Fruit fly (Drosophila melanogaster) whole organism, prepupa: ENCODE data around the gene Tango10.

ENCODE experiments used
- Blimp-1 ChIP-seq: fragments of 200-800 bp; sonication (Bioruptor generic); optimal IDR thresholded peaks from 3 replicates; lab custom pipeline; 2017; ENCODE audit warnings: missing biosample characterization, missing genetic modification characterization, mild to moderate bottlenecking, moderate library complexity, missing genetic modification reagents
- CG10631 ChIP-seq: fragments of 200-800 bp; sonication (Bioruptor generic); optimal IDR thresholded peaks from 2 replicates; lab custom pipeline; 2016; ENCODE audit warnings: missing biosample characterization, missing genetic modification characterization
- CG11294 ChIP-seq: fragments of 200-800 bp; sonication (Bioruptor generic); IDR thresholded peaks from 2 replicates; pipeline ENCODE4 v1.3.6; 2022; ENCODE audit warnings: missing biosample characterization, missing genetic modification characterization
- CG11762 ChIP-seq: fragments of 200-800 bp; sonication (Bioruptor generic); optimal IDR thresholded peaks from 3 replicates; lab custom pipeline; 2016; ENCODE audit warnings: missing biosample characterization, missing genetic modification characterization; ENCODE audit not compliant: insufficient read depth
- CG15336 ChIP-seq: fragments of 200-800 bp; sonication (Bioruptor generic); IDR thresholded peaks from 2 replicates; pipeline ENCODE4 v1.3.6; 2022; ENCODE audit warnings: missing biosample characterization, missing genetic modification characterization
- CG1621 ChIP-seq: fragments of 200-800 bp; sonication (Bioruptor generic); optimal IDR thresholded peaks from 3 replicates; lab custom pipeline; 2018; ENCODE audit warnings: missing biosample characterization, mild to moderate bottlenecking, missing genetic modification characterization
- CG16779 ChIP-seq: fragments of 200-800 bp; sonication (Bioruptor generic); optimal IDR thresholded peaks from 3 replicates; lab custom pipeline; 2017; ENCODE audit warnings: missing biosample characterization, mild to moderate bottlenecking, missing genetic modification characterization
- CG3032 ChIP-seq: fragments of 200-800 bp; optimal IDR thresholded peaks from 2 replicates; lab custom pipeline; 2019; ENCODE audit warnings: missing biosample characterization, mild to moderate bottlenecking, missing genetic modification characterization, moderate library complexity
- CG31627 ChIP-seq: fragments of 200-800 bp; sonication (Bioruptor generic); optimal IDR thresholded peaks from 3 replicates; lab custom pipeline; 2016; ENCODE audit warnings: missing biosample characterization, missing genetic modification characterization
- CG32006 ChIP-seq: fragments of 200-800 bp; sonication (Bioruptor generic); optimal IDR thresholded peaks from 3 replicates; lab custom pipeline; 2017; ENCODE audit warnings: missing biosample characterization, mild to moderate bottlenecking, missing genetic modification characterization
- CG4318 ChIP-seq: fragments of 200-800 bp; sonication (Bioruptor generic); optimal IDR thresholded peaks from 3 replicates; lab custom pipeline; 2017; ENCODE audit warnings: missing biosample characterization, mild to moderate bottlenecking, missing genetic modification characterization
- CG6163 ChIP-seq: fragments of 200-800 bp; sonication (Bioruptor generic); IDR thresholded peaks from 3 replicates; pipeline ENCODE4 v1.3.6; 2022; ENCODE audit warnings: missing biosample characterization, missing genetic modification characterization
- CG6276 ChIP-seq: fragments of 200-800 bp; sonication (Bioruptor generic); optimal IDR thresholded peaks from 2 replicates; lab custom pipeline; 2017; ENCODE audit warnings: missing biosample characterization, mild to moderate bottlenecking, missing genetic modification characterization
- CG6792 ChIP-seq: fragments of 200-800 bp; sonication (Bioruptor generic); optimal IDR thresholded peaks from 3 replicates; lab custom pipeline; 2016; ENCODE audit warnings: missing biosample characterization, missing genetic modification characterization
- CG6808 ChIP-seq: fragments of 200-800 bp; sonication (Bioruptor generic); optimal IDR thresholded peaks from 3 replicates; lab custom pipeline; 2017; ENCODE audit warnings: missing biosample characterization, missing genetic modification characterization, mild to moderate bottlenecking, moderate library complexity, missing genetic modification reagents
- CG6854 ChIP-seq: fragments of 200-800 bp; sonication (Bioruptor generic); optimal IDR thresholded peaks from 2 replicates; lab custom pipeline; 2017; ENCODE audit warnings: missing biosample characterization, mild to moderate bottlenecking, missing genetic modification characterization
- CG8119 ChIP-seq: fragments of 200-800 bp; sonication (Bioruptor generic); IDR thresholded peaks from 3 replicates; pipeline ENCODE4 v1.3.6; 2022; ENCODE audit warnings: missing biosample characterization, missing genetic modification characterization
- CG8632 ChIP-seq: fragments of 200-800 bp; sonication (Bioruptor generic); optimal IDR thresholded peaks from 3 replicates; lab custom pipeline; 2016; ENCODE audit warnings: missing biosample characterization, missing genetic modification characterization
- CG9139 ChIP-seq: fragments of 200-800 bp; sonication (Bioruptor generic); optimal IDR thresholded peaks from 3 replicates; lab custom pipeline; 2017; ENCODE audit warnings: missing biosample characterization, mild to moderate bottlenecking, missing genetic modification characterization
- Eip75B ChIP-seq: fragments of 200-800 bp; sonication (Bioruptor generic); optimal IDR thresholded peaks from 3 replicates; lab custom pipeline; 2016; ENCODE audit warnings: missing biosample characterization, missing genetic modification characterization
- Eip78C ChIP-seq: fragments of 200-800 bp; sonication (Bioruptor generic); peaks from one replicate; lab custom pipeline; 2016; ENCODE audit warnings: missing biosample characterization, missing genetic modification characterization
- Eip93F ChIP-seq: fragments of 200-800 bp; sonication (Bioruptor generic); optimal IDR thresholded peaks from 2 replicates; lab custom pipeline; 2016; ENCODE audit warnings: missing biosample characterization, mild to moderate bottlenecking, missing genetic modification characterization
- Ets21C ChIP-seq: fragments of 200-800 bp; sonication (Bioruptor generic); optimal IDR thresholded peaks from 3 replicates; lab custom pipeline; 2016; ENCODE audit warnings: missing biosample characterization, missing genetic modification characterization
- Gug ChIP-seq: fragments of 200-800 bp; sonication (Bioruptor generic); IDR thresholded peaks from 2 replicates; pipeline ENCODE4 v1.3.6; 2022; ENCODE audit warnings: missing biosample characterization, missing genetic modification characterization
- Hr38 ChIP-seq: sonication (Bioruptor generic); optimal IDR thresholded peaks from 2 replicates; lab custom pipeline; 2016; ENCODE audit warnings: missing biosample characterization, missing genetic modification characterization
- Hr4 ChIP-seq: fragments of 200-800 bp; sonication (Bioruptor generic); optimal IDR thresholded peaks from 3 replicates; lab custom pipeline; 2016; ENCODE audit warnings: missing biosample characterization, missing genetic modification characterization
- Lpt ChIP-seq: fragments of 200-800 bp; sonication (Bioruptor generic); optimal IDR thresholded peaks from 3 replicates; lab custom pipeline; 2016; ENCODE audit warnings: missing biosample characterization, missing genetic modification characterization
- OdsH ChIP-seq: fragments of 200-800 bp; sonication (Bioruptor generic); optimal IDR thresholded peaks from 3 replicates; lab custom pipeline; 2016; ENCODE audit warnings: missing biosample characterization, missing genetic modification characterization
- acj6 ChIP-seq: fragments of 200-800 bp; sonication (Bioruptor generic); optimal IDR thresholded peaks from 3 replicates; lab custom pipeline; 2016; ENCODE audit warnings: missing biosample characterization, missing genetic modification characterization
- cyc ChIP-seq: fragments of 200-800 bp; sonication (Bioruptor generic); optimal IDR thresholded peaks from 3 replicates; lab custom pipeline; 2016; ENCODE audit warnings: missing biosample characterization, missing genetic modification characterization
- dac ChIP-seq: fragments of 200-800 bp; sonication (Bioruptor generic); optimal IDR thresholded peaks from 2 replicates; lab custom pipeline; 2017; ENCODE audit warnings: missing biosample characterization, mild to moderate bottlenecking, missing genetic modification characterization
- dsx ChIP-seq: fragments of 200-800 bp; optimal IDR thresholded peaks from 3 replicates; lab custom pipeline; 2019; ENCODE audit warnings: missing biosample characterization, mild to moderate bottlenecking, missing genetic modification characterization, moderate library complexity; ENCODE audit not compliant: poor library complexity, severe bottlenecking
- esn ChIP-seq: fragments of 200-800 bp; sonication (Bioruptor generic); optimal IDR thresholded peaks from 2 replicates; lab custom pipeline; 2016; ENCODE audit warnings: missing biosample characterization, mild to moderate bottlenecking, missing genetic modification characterization, moderate library complexity
- fd59A ChIP-seq: fragments of 200-800 bp; sonication (Bioruptor generic); optimal IDR thresholded peaks from 2 replicates; lab custom pipeline; 2017; ENCODE audit warnings: missing biosample characterization, mild to moderate bottlenecking, missing genetic modification characterization, missing genetic modification reagents
- fkh ChIP-seq: fragments of 200-800 bp; sonication (Bioruptor generic); optimal IDR thresholded peaks from 3 replicates; lab custom pipeline; 2017; ENCODE audit warnings: missing biosample characterization, mild to moderate bottlenecking, missing genetic modification characterization, moderate library complexity
- lz ChIP-seq: fragments of 200-800 bp; sonication (Bioruptor generic); optimal IDR thresholded peaks from 3 replicates; lab custom pipeline; 2016; ENCODE audit warnings: missing biosample characterization, missing genetic modification characterization
- net ChIP-seq: fragments of 200-800 bp; sonication (Bioruptor generic); optimal IDR thresholded peaks from 3 replicates; lab custom pipeline; 2016; ENCODE audit warnings: missing biosample characterization, missing genetic modification characterization
- pdm3 ChIP-seq: fragments of 200-800 bp; sonication (Bioruptor generic); optimal IDR thresholded peaks from 3 replicates; lab custom pipeline; 2016; ENCODE audit warnings: missing biosample characterization, missing genetic modification characterization
- spab ChIP-seq: fragments of 200-800 bp; sonication (Bioruptor generic); optimal IDR thresholded peaks from 2 replicates; lab custom pipeline; 2017; ENCODE audit warnings: missing biosample characterization, mild to moderate bottlenecking, missing genetic modification characterization, missing genetic modification reagents
- ss ChIP-seq, 2 experiments: fragments of 200-800 bp; sonication (Bioruptor generic); optimal IDR thresholded peaks; 2 replicates in 1 of 2; 3 replicates in 1 of 2; lab custom pipeline; 2017 to 2018; ENCODE audit warnings: mild to moderate bottlenecking in 2 of 2, missing biosample characterization in 2 of 2, missing genetic modification characterization in 2 of 2, moderate library complexity in 1 of 2
- svp ChIP-seq: fragments of 200-800 bp; sonication (Bioruptor generic); peaks from one replicate; lab custom pipeline; 2016; ENCODE audit warnings: missing biosample characterization, missing genetic modification characterization
- vri ChIP-seq: fragments of 200-800 bp; sonication (Bioruptor generic); optimal IDR thresholded peaks from 3 replicates; lab custom pipeline; 2016; ENCODE audit warnings: missing biosample characterization, mild to moderate bottlenecking, missing genetic modification characterization

The Tango10 gene

DNA sequence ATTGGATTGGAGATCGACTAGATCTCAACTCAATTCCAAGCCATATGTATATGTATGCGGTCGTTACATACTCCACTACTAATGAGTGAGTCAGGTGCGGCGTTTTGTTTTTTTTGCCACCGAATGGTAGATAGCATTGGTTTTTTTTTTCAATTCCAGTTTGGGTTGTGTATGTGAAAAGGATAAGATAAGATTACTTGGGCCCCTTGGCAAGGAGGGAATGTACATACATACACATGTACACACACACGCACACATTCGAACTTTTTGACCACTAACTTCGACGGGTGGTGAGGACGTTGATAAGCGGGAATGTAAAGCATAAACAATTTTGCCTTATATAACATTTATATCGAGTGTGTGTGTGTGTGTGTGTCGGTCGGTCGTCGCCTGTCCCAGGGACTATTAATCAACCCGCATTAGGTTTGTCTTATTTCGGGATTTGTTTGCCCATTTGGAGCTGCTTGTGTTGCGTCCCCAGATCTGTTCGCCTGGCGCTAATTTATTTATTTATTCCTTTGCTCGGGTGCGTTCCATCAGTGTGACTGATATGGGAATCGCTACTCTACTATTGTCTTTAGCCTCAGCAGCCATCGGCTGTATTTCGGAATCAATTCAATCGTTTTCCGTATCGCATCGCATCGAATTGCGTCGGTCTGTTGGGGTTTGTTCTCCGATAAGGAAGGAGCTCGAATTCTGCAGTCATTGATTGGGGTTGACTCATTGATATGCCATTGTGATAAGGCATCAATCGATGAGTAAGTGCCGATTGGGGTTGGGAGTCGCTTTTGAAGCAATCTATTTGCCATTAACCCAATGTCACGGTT is 32.2 kb upstream of the Tango10 start:
- TF ChIP-seq fkh (GFP tag; lab: Kevin White, UChicago) (peak; percentile 1), vri (GFP tag; lab: Kevin White, UChicago) (peak; percentile 72), svp (peak; percentile 83), CG6854 (GFP tag; lab: Kevin White, UChicago) (no peak), ss (GFP tag; optimal IDR thresholded peaks at IDR 0.05; lab: Kevin White, UChicago) (peak in 1 of 2 experiments; percentile 2), Eip78C (GFP tag; lab: Kevin White, UChicago) (peak; percentile 52), CG8119 (GFP tag; lab: Robert Waterston, UW) (no peak)

DNA sequence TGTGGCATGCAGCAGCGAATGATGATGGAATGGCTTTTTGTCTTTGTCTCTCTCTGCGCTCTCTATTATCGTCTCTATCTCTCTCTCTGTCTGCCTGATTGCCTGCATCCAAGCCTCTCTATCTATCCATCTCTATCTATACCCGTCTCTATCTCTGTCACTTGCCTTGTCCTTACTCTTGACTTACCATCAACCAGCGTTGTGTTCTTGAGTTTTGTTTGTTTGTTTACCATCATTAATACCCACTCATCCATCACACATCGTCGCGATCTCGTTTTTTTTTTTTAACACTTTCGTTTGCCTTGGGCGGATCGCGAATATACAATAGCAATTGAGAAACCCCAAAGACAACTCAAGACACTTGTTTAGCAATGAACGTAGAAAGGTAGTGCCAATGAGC is 30.4 kb upstream of the Tango10 start:
- TF ChIP-seq Eip78C (GFP tag; lab: Kevin White, UChicago) (peak; percentile 64), fkh (GFP tag; lab: Kevin White, UChicago) (peak; percentile 25), pdm3 (GFP tag; lab: Kevin White, UChicago) (no peak), dsx (GFP tag; lab: Kevin White, UChicago) (no peak), vri (GFP tag; lab: Kevin White, UChicago) (no peak), ss (GFP tag; optimal IDR thresholded peaks at IDR 0.05; lab: Kevin White, UChicago) (peak in 1 of 2 experiments; percentile 12)

DNA sequence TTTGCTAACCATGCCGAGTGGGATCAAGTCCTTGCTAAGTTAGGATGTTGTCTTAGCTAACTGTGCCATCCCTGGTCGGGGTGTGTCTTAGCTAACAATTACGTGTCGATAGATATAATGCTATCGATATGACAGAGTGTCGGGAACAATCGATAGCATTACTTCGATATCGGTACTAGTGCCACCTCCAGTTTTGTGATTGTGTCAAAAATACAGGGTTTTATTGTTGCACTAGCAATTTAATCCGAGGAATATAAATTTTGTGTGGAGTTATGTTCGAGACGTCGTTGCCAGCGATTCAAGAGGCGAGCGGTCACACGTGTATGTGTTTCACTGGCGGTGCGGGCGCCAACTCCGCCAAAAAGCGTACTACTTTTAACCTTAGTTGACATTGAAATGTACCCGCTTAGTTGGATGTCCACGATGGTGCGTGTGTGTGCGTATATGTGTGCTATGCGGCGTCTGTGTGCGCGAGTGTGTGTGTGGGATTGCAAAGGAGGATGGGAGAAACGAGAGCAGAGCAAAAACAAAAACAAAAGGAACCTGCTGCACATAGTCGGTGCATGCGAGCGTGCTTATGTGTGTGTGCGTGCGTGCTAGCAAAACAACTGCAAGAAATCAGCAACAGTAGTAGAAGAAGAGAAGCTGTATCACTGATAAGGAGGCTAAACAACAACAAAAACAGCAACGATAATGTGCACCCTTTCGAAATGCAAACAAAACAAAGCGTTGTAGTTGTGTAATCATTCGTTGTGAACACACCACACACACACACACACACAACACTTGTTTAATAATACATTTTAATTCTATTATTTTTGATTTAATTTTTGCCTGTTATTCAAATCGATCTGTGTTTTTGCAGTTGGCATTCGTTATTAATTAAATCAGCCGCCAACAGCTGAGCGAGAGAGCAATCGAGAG is 24.8 kb upstream of the Tango10 start, which contains the start of gene PhKgamma:
PhKgamma (plus strand) TSS at position 179 of the 924 bp plus-strand sequence.
- TF ChIP-seq acj6 = no peak
- peak; percentile 64 for TF ChIP-seq CG9139 (GFP tag; lab: Kevin White, UChicago)
- no peak for TF ChIP-seq CG10631
- TF ChIP-seq CG1621 = peak; percentile 8
- peak; percentile 27 for TF ChIP-seq fkh (GFP tag; lab: Kevin White, UChicago)
- TF ChIP-seq lz (GFP tag; lab: Kevin White, UChicago) = no peak
- peak; percentile 41 for TF ChIP-seq CG11762
- TF ChIP-seq Ets21C = peak; percentile 10
- TF ChIP-seq cyc (GFP tag; lab: Kevin White, UChicago) = peak; percentile 11
- TF ChIP-seq OdsH = no peak
- no peak for TF ChIP-seq Blimp-1 (GFP tag; lab: Kevin White, UChicago)
- TF ChIP-seq CG4318 (GFP tag; lab: Kevin White, UChicago) = no peak
- TF ChIP-seq CG8632 (GFP tag; lab: Kevin White, UChicago) = no peak
- TF ChIP-seq Hr4 (GFP tag; lab: Kevin White, UChicago) = no peak
- no peak for TF ChIP-seq dac (GFP tag; lab: Kevin White, UChicago)
- TF ChIP-seq Gug (GFP tag; lab: Robert Waterston, UW) = 0 out of 2 replicates have a peak, but pooled peaks have one; percentile 19
- peak; percentile 31 for TF ChIP-seq esn (GFP tag; lab: Kevin White, UChicago)
- TF ChIP-seq pdm3 (GFP tag; lab: Kevin White, UChicago) = no peak
- TF ChIP-seq net (GFP tag; lab: Kevin White, UChicago) = peak; percentile 47
- no peak for TF ChIP-seq Hr38 (GFP tag; lab: Kevin White, UChicago)
- TF ChIP-seq CG3032 = peak; percentile 7
- peak; percentile 83 for TF ChIP-seq svp
- TF ChIP-seq CG32006 (GFP tag; lab: Kevin White, UChicago) = peak; percentile 49
- peak; percentile 27 for TF ChIP-seq Eip93F (GFP tag; lab: Kevin White, UChicago)
- TF ChIP-seq Lpt (GFP tag; lab: Kevin White, UChicago) = peak; percentile 48
- peak; percentile 67 for TF ChIP-seq Eip78C (GFP tag; lab: Kevin White, UChicago)
- TF ChIP-seq CG6808 (GFP tag; lab: Kevin White, UChicago) = peak; percentile 72
- peak; percentile 67 for TF ChIP-seq CG16779 (tag; lab: Kevin White, UChicago)
- TF ChIP-seq fd59A = peak; percentile 29
- TF ChIP-seq CG6163 = peak; percentile 73
- TF ChIP-seq CG6792 = no peak
- TF ChIP-seq CG31627 (GFP tag; lab: Kevin White, UChicago) = no peak
- TF ChIP-seq CG15336 (GFP tag; lab: Robert Waterston, UW) = peak; percentile 63
- peak; percentile 26 for TF ChIP-seq Eip75B (GFP tag; lab: Kevin White, UChicago)
- TF ChIP-seq CG6276 = peak; percentile 70
- no peak; the same call in 1 of the 2 replicates for TF ChIP-seq CG11294 (GFP tag; lab: Robert Waterston, UW)
- TF ChIP-seq spab (GFP tag; lab: Kevin White, UChicago) = peak; percentile 21
